Fruit fly (Drosophila melanogaster) Kc167 (cell line): ENCODE measurements around the gene nis.

Experiments
- Myc ChIP-seq: fragments of >200 bp; optimal IDR thresholded peaks from 2 replicates; lab custom pipeline; 2017; ENCODE audit warnings: missing external identifiers
- Sin3A ChIP-seq: fragments of >200 bp; optimal IDR thresholded peaks from 2 replicates; lab custom pipeline; 2018; ENCODE audit warnings: missing external identifiers
- h ChIP-seq: fragments of >200 bp; optimal IDR thresholded peaks from 3 replicates; lab custom pipeline; 2018; ENCODE audit warnings: missing external identifiers
- insv ChIP-seq: fragments of >200 bp; optimal IDR thresholded peaks from 3 replicates; lab custom pipeline; 2018; ENCODE audit warnings: missing external identifiers
- psq ChIP-seq: fragments of >200 bp; optimal IDR thresholded peaks from 2 replicates; lab custom pipeline; 2017; ENCODE audit warnings: missing external identifiers
- ttk ChIP-seq: sonication (Bioruptor generic); optimal IDR thresholded peaks from 2 replicates; lab custom pipeline; 2017; ENCODE audit warnings: missing external identifiers

Gene nis

DNA sequence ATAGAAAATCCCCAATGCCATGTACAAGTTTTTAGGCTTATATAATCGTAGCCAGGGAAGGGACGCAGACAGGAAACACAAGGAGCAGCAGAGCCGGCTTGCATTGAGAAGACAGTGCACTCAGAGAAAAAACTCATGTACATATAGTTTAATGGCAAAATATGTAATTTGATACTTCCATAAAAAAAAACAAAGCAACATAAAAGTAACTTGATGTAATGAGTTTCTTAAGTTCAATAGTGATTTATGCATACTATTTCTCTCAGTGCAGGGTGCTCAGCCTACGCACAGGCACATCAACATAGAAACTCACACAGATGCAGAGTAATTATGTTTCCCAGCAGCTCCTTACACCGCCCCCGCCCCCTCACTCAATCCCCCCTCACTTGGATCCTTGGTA lies 33.8 kb upstream of the nis start:
- no peak for TF ChIP-seq Sin3A (lab: Kevin White, UChicago)

DNA sequence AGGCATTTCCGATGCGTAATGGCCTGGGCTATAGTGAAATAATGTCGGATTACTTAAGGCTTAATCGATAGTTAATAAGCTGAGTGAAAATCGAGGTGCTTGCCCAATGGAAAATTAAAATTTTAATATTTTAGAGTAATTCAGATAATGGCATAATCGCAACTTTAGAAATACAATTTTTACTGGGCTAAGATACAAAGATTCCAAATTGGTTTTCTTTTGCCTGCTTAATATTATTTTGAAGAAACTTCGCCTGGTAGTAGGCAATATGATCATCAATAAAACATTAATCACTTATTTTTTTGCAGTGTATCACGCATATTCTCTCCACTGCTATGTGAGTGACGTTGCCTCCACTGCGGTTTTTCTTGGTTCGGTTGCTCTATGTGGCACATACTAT lies 32.2 kb upstream of the nis start:
- TF ChIP-seq Sin3A (lab: Kevin White, UChicago), result no peak
- TF ChIP-seq h (lab: Kevin White, UChicago), result no peak
- no peak for TF ChIP-seq ttk
- TF ChIP-seq insv (lab: Kevin White, UChicago), result no peak
- no peak for TF ChIP-seq Myc (lab: Kevin White, UChicago)

DNA sequence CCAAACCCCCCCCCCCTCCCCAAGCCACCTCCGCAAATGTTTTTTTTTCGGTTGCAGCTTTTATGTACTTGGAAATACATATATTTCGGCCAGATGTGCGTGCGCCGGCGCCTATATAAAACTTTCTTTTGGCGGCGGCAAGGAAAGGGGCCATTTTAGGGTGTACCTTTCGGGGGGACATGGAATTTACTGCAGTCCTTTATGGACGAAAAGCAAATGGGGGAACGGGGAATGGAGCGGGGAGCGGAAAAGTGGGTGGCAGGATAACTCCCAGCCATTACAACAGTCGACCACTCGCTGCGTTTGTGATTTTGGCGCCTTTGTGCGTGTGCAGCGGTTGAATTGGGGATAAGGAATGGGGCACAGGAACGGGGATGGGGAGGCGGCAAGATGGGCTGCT lies 31.7 kb upstream of the nis start:
- TF ChIP-seq Sin3A (lab: Kevin White, UChicago) (no peak), Myc (lab: Kevin White, UChicago) (no peak), ttk (no peak), psq (lab: Kevin White, UChicago) (no peak), insv (lab: Kevin White, UChicago) (no peak), h (lab: Kevin White, UChicago) (no peak)

DNA sequence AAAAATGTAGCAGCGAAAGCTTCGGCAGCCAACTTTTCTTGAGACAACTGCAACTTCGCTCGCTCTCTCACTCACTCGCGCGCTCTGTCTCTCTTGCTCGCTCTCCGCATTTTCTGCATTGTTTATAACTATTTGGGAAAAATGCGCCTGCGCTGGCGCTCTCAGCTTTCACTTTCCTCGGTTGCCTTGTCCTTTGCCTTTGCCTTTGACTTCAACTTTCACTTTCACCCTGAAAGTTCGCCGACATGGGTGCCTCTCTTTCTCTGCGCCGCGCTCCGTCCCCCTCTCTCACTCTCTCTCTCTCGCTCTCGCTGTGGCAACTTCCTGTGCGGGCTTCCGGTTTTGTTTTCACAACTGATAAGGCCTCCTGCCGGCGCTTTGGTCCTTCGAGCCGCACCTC lies 30.8 kb upstream of the nis start:
- TF ChIP-seq ttk, result no peak
- TF ChIP-seq h (lab: Kevin White, UChicago), result no peak
- no peak for TF ChIP-seq insv (lab: Kevin White, UChicago)
- TF ChIP-seq Myc (lab: Kevin White, UChicago), result no peak
- no peak for TF ChIP-seq Sin3A (lab: Kevin White, UChicago)
- TF ChIP-seq psq (lab: Kevin White, UChicago), result no peak

DNA sequence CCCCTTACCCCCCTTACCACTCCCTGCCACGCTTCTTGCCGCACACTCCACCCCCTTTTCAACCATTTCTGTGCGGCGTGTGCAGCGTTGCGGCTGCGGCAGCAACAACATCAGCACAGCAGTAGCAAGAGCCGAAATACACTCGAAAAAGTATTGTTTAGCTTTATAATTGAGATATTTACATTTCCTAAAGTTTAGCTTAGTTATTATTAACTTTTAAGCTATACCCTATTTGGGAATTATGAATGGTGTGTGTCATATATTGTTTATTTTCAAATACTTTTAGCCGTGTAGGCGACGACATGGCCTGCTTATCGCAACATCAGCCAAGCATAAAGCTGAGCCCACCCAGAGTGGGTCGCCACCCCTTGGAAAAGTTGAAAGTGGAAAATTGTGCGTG lies 28.8 kb upstream of the nis start:
- no peak for TF ChIP-seq psq (lab: Kevin White, UChicago)
- TF ChIP-seq insv (lab: Kevin White, UChicago), result no peak
- no peak for TF ChIP-seq Sin3A (lab: Kevin White, UChicago)
- TF ChIP-seq ttk, result no peak
- no peak for TF ChIP-seq Myc (lab: Kevin White, UChicago)
- TF ChIP-seq h (lab: Kevin White, UChicago), result no peak

DNA sequence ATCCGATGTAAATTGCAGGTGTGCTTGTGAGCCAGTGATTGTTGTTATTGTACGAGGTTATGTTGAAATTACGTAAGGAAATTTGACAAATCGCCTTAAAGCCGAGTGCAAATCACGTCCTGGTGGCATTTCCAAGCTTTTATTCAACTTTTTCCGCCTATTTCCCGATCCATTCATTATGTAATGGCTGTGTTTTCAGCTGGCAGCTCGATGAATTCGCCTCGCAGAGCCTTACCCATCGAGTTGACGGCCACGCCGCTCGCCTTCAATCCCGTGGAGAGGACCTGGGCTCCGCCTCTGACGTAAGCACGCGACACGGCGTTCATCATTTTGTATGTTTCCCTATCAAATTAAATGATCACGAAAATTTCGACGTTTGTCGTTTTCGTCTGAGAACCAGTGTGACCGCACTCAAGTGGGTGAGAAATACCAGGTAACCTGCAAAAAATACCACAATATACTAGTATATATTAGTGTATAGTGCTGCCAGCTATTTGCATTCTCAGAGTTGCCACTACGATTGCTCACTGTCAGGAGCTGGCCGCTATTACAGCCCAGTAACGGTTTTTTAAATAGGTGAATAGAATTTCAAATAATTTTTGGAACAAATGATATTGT lies 26.9 kb upstream of the nis start, which contains the start of gene RFeSP:
Gene RFeSP (minus strand): TSS at position 413 of the 618 bp plus-strand sequence.
- no peak for TF ChIP-seq insv (lab: Kevin White, UChicago)
- no peak for TF ChIP-seq h (lab: Kevin White, UChicago)
- no peak for TF ChIP-seq Sin3A (lab: Kevin White, UChicago)
- TF ChIP-seq ttk, result no peak
- no peak for TF ChIP-seq psq (lab: Kevin White, UChicago)
- TF ChIP-seq Myc (lab: Kevin White, UChicago), result no peak

DNA sequence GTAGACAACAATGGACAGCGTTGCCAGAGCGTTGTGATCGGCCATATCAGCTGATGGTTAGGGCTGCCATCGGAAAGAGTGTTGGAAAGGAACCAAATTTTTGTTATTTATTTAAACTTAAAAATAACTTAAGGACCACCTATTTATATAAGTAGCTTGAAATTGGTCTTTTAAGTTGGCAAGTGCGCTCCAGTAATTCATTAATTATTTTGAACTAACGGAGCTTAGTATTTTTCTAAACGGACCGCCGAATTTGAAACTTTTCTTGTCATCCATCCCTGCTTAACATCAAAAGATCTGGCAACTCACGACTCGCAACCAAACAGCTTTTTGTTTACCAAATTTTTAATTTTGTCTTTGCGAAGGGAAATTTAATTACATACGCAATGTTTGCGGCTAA lies 24.2 kb upstream of the nis start, which contains the start of the genes Rab3GAP1 and CG14352:
Gene Rab3GAP1 (minus strand): TSS at position 36 of the 400 bp plus-strand sequence.
Gene CG14352 (plus strand): TSS at position 289 of the 400 bp plus-strand sequence.
- no peak for TF ChIP-seq ttk
- TF ChIP-seq Sin3A (lab: Kevin White, UChicago), result no peak
- no peak for TF ChIP-seq insv (lab: Kevin White, UChicago)
- no peak for TF ChIP-seq psq (lab: Kevin White, UChicago)
- TF ChIP-seq h (lab: Kevin White, UChicago), result no peak
- TF ChIP-seq Myc (lab: Kevin White, UChicago), result no peak

DNA sequence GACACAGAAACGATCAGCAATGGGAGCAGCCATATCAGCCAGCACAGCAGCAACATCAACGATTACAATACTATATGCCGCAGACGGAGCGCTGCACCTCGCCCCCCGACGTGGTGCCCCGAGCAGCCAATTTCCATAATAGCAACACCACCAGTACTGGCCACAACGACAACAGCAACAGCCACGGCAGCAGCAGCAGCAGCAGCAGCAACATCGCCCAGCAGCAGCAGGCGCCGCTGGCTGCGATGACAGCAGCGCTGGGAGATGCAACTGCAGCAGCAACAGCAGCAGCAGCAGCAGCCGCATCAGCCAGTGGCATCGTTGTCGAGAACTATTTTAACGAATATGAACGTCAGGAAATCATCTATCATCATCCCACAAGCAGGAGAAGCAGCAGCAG lies 19.8 kb upstream of the nis start:
- TF ChIP-seq h (lab: Kevin White, UChicago), result no peak
- no peak for TF ChIP-seq Myc (lab: Kevin White, UChicago)
- TF ChIP-seq ttk, result no peak
- TF ChIP-seq psq (lab: Kevin White, UChicago), result no peak
- no peak for TF ChIP-seq insv (lab: Kevin White, UChicago)
- no peak for TF ChIP-seq Sin3A (lab: Kevin White, UChicago)

DNA sequence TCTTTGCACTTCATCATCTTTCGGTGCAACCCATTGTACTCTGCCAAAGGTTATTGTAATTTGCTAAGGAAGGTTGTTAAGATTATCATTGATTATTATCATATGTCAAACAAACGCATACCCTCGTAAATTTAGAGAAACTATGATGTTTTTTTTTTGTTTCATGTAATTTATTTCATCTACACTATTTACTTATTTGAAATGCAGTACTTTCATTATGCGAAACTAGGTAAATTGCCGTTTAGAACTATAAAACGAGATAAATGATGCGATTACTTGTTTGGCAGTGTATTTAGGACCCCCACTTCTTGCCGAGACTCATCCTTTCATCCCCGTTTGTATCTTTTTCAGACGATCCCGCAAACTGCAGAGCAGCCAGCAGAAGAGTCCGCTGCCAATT lies 16.9 kb upstream of the nis start:
- TF ChIP-seq psq (lab: Kevin White, UChicago) (no peak), ttk (no peak), h (lab: Kevin White, UChicago) (no peak), Sin3A (lab: Kevin White, UChicago) (no peak), Myc (lab: Kevin White, UChicago) (no peak), insv (lab: Kevin White, UChicago) (no peak)

DNA sequence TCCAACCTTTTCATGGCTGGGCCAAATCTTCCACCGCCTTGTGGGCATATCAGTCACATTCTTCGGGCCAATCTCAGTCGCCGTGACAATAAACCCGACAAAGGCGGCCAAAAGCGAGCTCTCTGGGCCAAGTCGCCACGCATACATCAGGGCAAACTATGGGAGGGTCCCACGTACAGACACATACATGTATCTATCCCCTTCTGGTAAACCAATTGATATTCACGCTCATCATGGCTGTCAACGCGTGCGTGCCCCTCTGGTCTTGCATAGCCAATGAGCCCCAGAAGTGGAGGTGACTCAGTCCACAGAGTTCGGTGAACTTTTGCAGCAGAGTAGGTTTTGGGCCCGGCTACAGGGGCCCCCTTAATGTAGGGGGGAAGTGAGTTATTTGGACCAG lies 9.7 kb upstream of the nis start:
- no peak for TF ChIP-seq h (lab: Kevin White, UChicago)
- TF ChIP-seq psq (lab: Kevin White, UChicago), result no peak
- no peak for TF ChIP-seq Myc (lab: Kevin White, UChicago)
- TF ChIP-seq Sin3A (lab: Kevin White, UChicago), result no peak
- TF ChIP-seq ttk, result no peak
- TF ChIP-seq insv (lab: Kevin White, UChicago), result no peak

DNA sequence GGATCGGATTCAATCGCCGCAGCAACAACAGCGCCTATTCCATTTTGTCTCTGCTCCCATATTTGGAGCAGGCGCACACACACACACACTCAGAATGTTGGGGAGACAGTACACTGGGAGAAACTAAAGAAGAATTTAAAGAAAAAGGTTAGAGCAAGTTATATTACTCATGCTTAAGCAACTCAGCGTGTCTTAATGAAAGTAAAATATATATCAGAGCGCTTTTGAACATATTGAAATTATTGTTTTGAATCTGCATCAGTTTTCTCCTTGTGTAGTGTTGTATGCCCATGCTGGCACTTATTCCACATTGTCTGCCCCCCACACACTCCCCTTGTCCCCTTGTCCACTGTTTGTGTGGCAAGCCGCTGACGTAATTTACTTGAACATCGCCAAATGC lies 3.2 kb upstream of the nis start:
- no peak for TF ChIP-seq Sin3A (lab: Kevin White, UChicago)
- no peak for TF ChIP-seq Myc (lab: Kevin White, UChicago)
- no peak for TF ChIP-seq insv (lab: Kevin White, UChicago)
- no peak for TF ChIP-seq ttk
- TF ChIP-seq psq (lab: Kevin White, UChicago), result no peak
- TF ChIP-seq h (lab: Kevin White, UChicago), result no peak

DNA sequence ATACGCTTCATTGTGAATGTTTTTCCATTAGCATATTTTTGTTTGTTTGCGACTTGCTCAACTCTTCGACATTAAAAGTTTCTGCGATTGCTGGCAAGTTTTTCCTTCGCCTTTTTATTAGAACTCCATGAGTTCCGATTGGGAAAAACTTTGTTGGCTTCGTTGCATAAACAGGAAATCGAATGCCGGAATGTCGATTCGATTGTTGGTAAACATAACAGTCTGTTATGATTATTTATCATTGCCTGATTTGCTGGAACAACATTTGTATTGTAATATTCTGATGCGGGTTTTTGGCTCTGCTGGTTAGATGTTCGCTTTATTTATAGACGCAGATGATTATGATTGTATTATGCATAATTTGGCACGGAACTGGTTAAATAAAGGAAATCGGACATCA lies 7.2 kb downstream of the nis start:
- TF ChIP-seq Sin3A (lab: Kevin White, UChicago), result no peak
- TF ChIP-seq ttk, result no peak
- TF ChIP-seq insv (lab: Kevin White, UChicago), result no peak
- TF ChIP-seq h (lab: Kevin White, UChicago), result no peak
- no peak for TF ChIP-seq Myc (lab: Kevin White, UChicago)
- TF ChIP-seq psq (lab: Kevin White, UChicago), result no peak
